Fruit fly (Drosophila melanogaster): ENCODE data around the gene CG34290.

CG34290 gene

DNA sequence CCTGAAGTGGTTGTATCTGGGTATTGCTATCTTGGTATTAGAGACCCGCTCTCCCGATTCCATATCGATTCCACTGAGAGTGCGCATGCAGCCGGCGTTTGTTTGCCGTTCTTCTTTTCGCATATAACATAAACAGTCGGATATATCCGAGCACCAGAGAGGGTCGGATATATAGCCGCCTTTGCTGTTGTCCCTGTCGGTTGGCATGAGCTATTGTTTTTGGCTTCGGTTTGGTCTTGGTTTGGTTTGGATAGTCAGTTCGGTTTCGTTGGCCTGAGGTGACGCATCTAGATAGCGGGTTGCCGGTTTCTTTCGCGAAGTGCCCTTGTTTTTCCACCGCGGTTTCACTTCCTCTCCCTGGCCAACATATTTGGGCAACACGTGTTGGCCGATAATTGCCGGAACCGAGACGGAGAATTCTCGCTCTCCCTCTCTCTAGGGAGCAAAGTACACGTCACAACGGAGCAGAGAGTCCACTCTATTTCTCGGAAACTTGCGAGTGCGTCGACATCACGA, 16.8 kb downstream of the CG34290 start, which contains the start of gene Orct2:
TSS of gene Orct2 (plus strand) at position 255 of the 516 bp plus-strand sequence.
- TF ChIP-seq CTCF (optimal IDR thresholded peaks at IDR 0.05) = no peak
- no peak for TF ChIP-seq CG8478 (optimal IDR thresholded peaks at IDR 0.05)

DNA sequence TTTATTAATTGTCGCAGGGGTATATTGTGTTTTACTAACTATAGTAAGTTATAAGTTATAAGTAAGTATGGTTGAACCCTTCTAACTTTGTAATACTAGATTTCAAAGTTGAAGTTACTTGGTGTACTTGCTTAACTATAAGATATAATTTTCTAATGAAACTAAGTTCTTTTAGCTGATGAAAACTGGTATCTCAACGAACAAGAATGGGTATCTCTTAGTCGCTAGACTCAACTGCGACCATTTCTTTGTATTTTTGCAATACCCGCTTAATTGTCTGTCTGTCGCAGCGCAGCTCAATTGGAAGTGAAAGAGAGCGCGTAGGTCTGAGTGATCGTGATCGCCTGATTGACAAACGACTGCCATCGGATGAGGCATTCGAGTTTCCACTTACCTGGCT, 17.4 kb downstream of the CG34290 start:
- TF ChIP-seq CTCF (optimal IDR thresholded peaks at IDR 0.05) (no peak), CG8478 (optimal IDR thresholded peaks at IDR 0.05) (no peak)

dm6 chr3R:24271071-24271470, 18.5 kb downstream of the CG34290 start, which contains the start of gene jar:
jar (minus strand) TSS chr3R:24271233.
- TF ChIP-seq CTCF (optimal IDR thresholded peaks at IDR 0.05) (peak; percentile 53 to 56), CG8478 (optimal IDR thresholded peaks at IDR 0.05) (no peak)

DNA sequence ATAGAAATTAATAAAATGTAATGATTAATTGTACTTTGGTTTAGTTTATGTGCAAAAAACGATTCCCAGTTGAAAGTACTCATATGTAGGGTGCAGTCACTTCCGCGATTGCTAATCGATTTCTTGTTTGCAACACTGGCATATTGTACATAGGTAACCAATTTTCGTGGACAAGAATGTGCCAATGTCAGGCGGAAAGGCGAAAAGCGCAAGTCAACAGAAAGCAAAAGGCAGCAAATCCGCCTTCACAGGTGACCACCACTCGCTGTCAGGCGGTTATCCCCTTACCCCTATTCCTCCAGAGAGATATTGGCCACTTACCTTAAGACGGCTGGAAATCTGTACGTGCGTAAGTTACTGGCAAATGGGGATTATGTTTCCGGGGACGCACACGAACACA, 19.0 kb downstream of the CG34290 start:
- TF ChIP-seq CG8478 (optimal IDR thresholded peaks at IDR 0.05) = no peak
- TF ChIP-seq CTCF (optimal IDR thresholded peaks at IDR 0.05) = no peak

DNA sequence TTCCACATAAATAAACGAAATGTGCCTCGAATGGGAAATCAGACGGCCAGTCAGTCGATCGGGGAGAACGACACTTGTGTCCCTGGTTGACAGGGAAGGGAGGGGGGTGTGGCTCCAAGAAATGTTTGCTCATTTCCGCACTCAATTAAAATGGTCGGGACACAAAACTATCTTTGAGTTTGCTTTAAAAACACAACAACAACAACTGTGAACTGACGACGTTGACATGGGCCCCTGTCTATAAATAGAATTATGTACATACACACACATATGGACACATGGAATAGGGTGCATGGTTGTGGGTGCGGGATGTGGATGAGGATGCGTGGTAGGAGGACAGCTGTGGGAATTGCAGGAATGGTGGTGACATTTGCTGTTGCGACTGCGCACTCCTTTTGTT, 19.6 kb downstream of the CG34290 start:
- TF ChIP-seq CTCF (optimal IDR thresholded peaks at IDR 0.05) (no peak), CG8478 (optimal IDR thresholded peaks at IDR 0.05) (no peak)

- TF ChIP-seq CG8478 (optimal IDR thresholded peaks at IDR 0.05) = no peak
- no peak for TF ChIP-seq CTCF (optimal IDR thresholded peaks at IDR 0.05)
Observed at dm6 chr3R:24268293-24268692, 21.3 kb downstream of the CG34290 start.

DNA sequence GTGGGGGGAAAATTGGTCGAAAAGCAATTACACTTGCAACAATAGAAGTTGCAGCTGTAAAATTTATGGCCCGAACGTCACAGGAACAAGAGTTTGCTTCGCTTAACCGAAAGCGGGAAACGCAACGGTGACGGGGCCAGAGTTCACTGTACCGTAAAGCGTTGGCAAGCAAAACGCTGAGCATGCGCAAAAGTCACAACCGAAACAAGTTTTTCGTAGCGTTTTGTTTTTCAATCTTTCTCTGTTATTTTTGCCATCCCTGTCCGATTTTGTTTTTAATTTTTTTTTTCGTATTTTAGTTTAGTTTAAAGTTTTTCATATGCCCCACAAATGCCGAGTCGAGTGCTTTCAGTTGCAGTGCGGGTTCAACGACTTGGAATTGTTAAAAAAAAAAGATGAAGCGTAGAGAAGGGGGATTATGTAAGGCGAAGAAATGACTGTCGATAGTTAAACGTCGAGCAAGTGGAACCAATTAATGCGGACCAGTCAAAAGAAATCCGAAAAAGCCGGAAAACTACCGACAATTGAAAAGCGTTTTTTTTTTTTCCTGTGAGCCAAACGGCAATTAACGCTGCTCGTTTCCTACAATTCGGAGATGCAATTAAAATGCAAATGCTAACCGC, 21.9 kb downstream of the CG34290 start:
- TF ChIP-seq CG8478 (optimal IDR thresholded peaks at IDR 0.05) (no peak), CTCF (optimal IDR thresholded peaks at IDR 0.05) (no peak)

dm6 chr3R:24266786-24267579, 22.6 kb downstream of the CG34290 start:
- no peak for TF ChIP-seq CG8478 (optimal IDR thresholded peaks at IDR 0.05)

DNA sequence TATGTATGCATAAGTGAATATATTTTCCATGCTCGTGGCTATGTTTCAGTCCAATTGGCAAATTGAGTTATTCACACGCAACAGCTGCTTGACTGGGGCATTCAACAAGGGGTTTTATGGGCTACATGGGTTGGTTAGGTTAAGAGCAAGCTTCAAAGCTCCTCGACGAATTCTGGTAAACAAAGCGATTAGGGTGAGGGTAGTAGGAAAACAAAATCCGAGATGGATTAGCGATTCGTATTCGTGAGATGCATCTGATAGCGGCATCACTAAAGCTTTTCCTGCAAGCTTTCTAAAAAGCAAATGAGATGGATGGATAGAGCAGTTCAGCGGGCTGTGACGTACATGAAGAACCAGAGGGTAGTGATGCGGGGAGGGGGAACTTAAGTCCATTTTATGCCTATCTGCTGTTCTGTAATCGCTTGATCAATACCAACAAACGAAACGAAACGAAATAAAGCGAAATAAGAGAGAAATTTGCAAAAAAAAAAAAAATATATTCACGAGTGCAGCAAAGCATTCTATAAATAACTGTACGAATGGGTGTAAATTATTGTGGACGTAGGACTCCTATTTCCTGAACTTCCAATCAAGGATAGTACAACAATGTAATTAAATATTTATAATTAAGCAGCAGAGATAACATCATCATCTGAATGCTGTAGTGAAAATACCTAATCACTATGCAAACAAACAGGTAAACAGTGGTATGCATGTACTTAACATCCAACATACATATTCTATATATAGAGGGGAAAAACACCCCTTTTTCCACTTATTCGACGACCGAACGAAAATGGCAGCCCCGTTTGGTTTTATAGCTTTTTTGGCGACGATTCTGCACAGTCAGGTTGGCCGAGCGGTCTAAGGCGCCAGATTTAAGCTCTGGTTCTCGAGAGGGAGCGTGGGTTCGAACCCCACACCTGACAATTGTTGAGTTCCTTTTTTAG, 24.9 kb downstream of the CG34290 start:
- TF ChIP-seq CTCF (optimal IDR thresholded peaks at IDR 0.05) (no peak), CG8478 (optimal IDR thresholded peaks at IDR 0.05) (no peak)

- TF ChIP-seq CTCF (optimal IDR thresholded peaks at IDR 0.05) (no peak), CG8478 (optimal IDR thresholded peaks at IDR 0.05) (no peak)
Observed at dm6 chr3R:24263588-24264413, 25.8 kb downstream of the CG34290 start.

dm6 chr3R:24262923-24263322, 26.7 kb downstream of the CG34290 start:
- TF ChIP-seq CTCF (optimal IDR thresholded peaks at IDR 0.05) = no peak
- TF ChIP-seq CG8478 (optimal IDR thresholded peaks at IDR 0.05) = no peak

- no peak for TF ChIP-seq CTCF (optimal IDR thresholded peaks at IDR 0.05)
- TF ChIP-seq CG8478 (optimal IDR thresholded peaks at IDR 0.05) = no peak
Observed at dm6 chr3R:24261380-24262021, 28.1 kb downstream of the CG34290 start.

dm6 chr3R:24260411-24260810, 29.2 kb downstream of the CG34290 start:
- TF ChIP-seq CTCF (optimal IDR thresholded peaks at IDR 0.05) = no peak
- no peak for TF ChIP-seq CG8478 (optimal IDR thresholded peaks at IDR 0.05)

dm6 chr3R:24260041-24260379, 29.6 kb downstream of the CG34290 start:
- no peak for TF ChIP-seq CTCF (optimal IDR thresholded peaks at IDR 0.05)
- TF ChIP-seq CG8478 (optimal IDR thresholded peaks at IDR 0.05) = no peak

Measured in S2 (cell line).